Worm (Caenorhabditis elegans) whole organism, early embryonic: Measurements from ENCODE around the gene srw-69.

Experiments used
- B0310.2 ChIP-seq: sonication (generic microtip); optimal IDR thresholded peaks from 2 replicates; lab custom pipeline; 2016; ENCODE audit warnings: mild to moderate bottlenecking, missing genetic modification characterization, missing compliant biosample characterization
- F13C5.2 ChIP-seq: sonication (generic microtip); optimal IDR thresholded peaks from 2 replicates; lab custom pipeline; 2017; ENCODE audit warnings: mild to moderate bottlenecking, missing genetic modification characterization, inconsistent platforms, missing compliant biosample characterization
- aly-1 ChIP-seq: sonication (generic microtip); optimal IDR thresholded peaks from 2 replicates; lab custom pipeline; 2016; ENCODE audit warnings: missing genetic modification characterization, missing compliant biosample characterization
- ama-1 ChIP-seq: fragments of 150-350 bp; optimal IDR thresholded peaks from 2 replicates; lab custom pipeline; 2014
- ceh-13 ChIP-seq: fragments of 200-800 bp; sonication (Bioruptor generic); optimal IDR thresholded peaks from 2 replicates; lab custom pipeline; 2018; ENCODE audit warnings: mild to moderate bottlenecking, missing genetic modification characterization, missing compliant biosample characterization
- ceh-36 ChIP-seq: sonication (generic microtip); optimal IDR thresholded peaks from 2 replicates; lab custom pipeline; 2016; ENCODE audit warnings: missing genetic modification characterization, inconsistent platforms, missing compliant biosample characterization
- ets-7 ChIP-seq: sonication (generic microtip); optimal IDR thresholded peaks from 2 replicates; lab custom pipeline; 2016; ENCODE audit warnings: missing genotype, missing genetic modification characterization, missing compliant biosample characterization
- flt-1 ChIP-seq: fragments of 200-800 bp; sonication (Bioruptor generic); IDR thresholded peaks from 2 replicates; pipeline ENCODE4 v1.3.6; 2022; ENCODE audit warnings: missing genetic modification characterization, missing compliant biosample characterization
- hmbx-1 ChIP-seq: sonication (generic microtip); optimal IDR thresholded peaks from 2 replicates; lab custom pipeline; 2016; ENCODE audit warnings: mild to moderate bottlenecking, missing genetic modification characterization, missing compliant biosample characterization
- hmg-4 ChIP-seq: fragments of 200-800 bp; sonication (Bioruptor generic); optimal IDR thresholded peaks from 2 replicates; lab custom pipeline; 2018; ENCODE audit warnings: mild to moderate bottlenecking, missing genetic modification characterization, missing compliant biosample characterization
- hnd-1 ChIP-seq: sonication (generic microtip); optimal IDR thresholded peaks from 2 replicates; lab custom pipeline; 2016; ENCODE audit warnings: missing genetic modification characterization, missing compliant biosample characterization
- pes-1 ChIP-seq: fragments of 200-800 bp; sonication (Bioruptor generic); IDR thresholded peaks from 2 replicates; pipeline ENCODE4 v1.3.6; 2022; ENCODE audit warnings: missing genetic modification reagents, missing genetic modification characterization, missing compliant biosample characterization
- scrt-1 ChIP-seq: fragments of 200-800 bp; sonication (Bioruptor generic); IDR thresholded peaks from 2 replicates; pipeline ENCODE4 v1.3.6; 2022; ENCODE audit warnings: missing genetic modification characterization, missing compliant biosample characterization
- sea-1 ChIP-seq: fragments of 200-800 bp; sonication (Bioruptor generic); conservative IDR thresholded peaks from 2 replicates; pipeline ENCODE4 v1.3.6; 2022; ENCODE audit warnings: missing genetic modification characterization, missing compliant biosample characterization
- tbx-11 ChIP-seq: fragments of 200-800 bp; sonication (Bioruptor generic); IDR thresholded peaks from 2 replicates; pipeline ENCODE4 v1.3.6; 2022; ENCODE audit warnings: missing genetic modification characterization, missing compliant biosample characterization
- tbx-37 ChIP-seq: fragments of 200-800 bp; sonication (Bioruptor generic); conservative IDR thresholded peaks from 2 replicates; pipeline ENCODE4 v1.3.6; 2022; ENCODE audit warnings: missing genetic modification reagents, missing genetic modification characterization, missing compliant biosample characterization
- tra-4 ChIP-seq: sonication (generic microtip); optimal IDR thresholded peaks from 2 replicates; lab custom pipeline; 2017; ENCODE audit warnings: missing genetic modification characterization, missing compliant biosample characterization

srw-69 gene

ce11 chrV:7434805-7435363 lies 6.1 kb upstream of the srw-69 start:
- TF ChIP-seq aly-1 (tag; lab: Kevin White, UChicago) (no peak), ceh-13 (GFP tag; lab: Kevin White, UChicago) (no peak), hnd-1 (no peak), hmg-4 (GFP tag; lab: Kevin White, UChicago) (no peak)

- no peak for TF ChIP-seq F13C5.2 (tag; lab: Kevin White, UChicago)
- TF ChIP-seq tra-4 (tag; lab: Kevin White, UChicago), result no peak
- no peak for TF ChIP-seq ceh-36 (tag; lab: Kevin White, UChicago)
- no peak for TF ChIP-seq hnd-1
- TF ChIP-seq sea-1, result no peak
Observed at ce11 chrV:7432441-7433146, 3.8 kb upstream of the srw-69 start.

- no peak for TF ChIP-seq aly-1 (tag; lab: Kevin White, UChicago)
- no peak for TF ChIP-seq hmg-4 (GFP tag; lab: Kevin White, UChicago)
- TF ChIP-seq ama-1 (lab: Kevin White, UChicago), result no peak
Observed at ce11 chrV:7431016-7431415, 2.2 kb upstream of the srw-69 start, which contains the start of gene srw-71. Gene srw-71 (minus strand): TSS chrV:7431116.

- no peak for TF ChIP-seq pes-1 (GFP tag; lab: Robert Waterston, UW)
- no peak for TF ChIP-seq ets-7 (tag; lab: Kevin White, UChicago)
- no peak for TF ChIP-seq ama-1 (lab: Kevin White, UChicago)
- TF ChIP-seq F13C5.2 (tag; lab: Kevin White, UChicago), result no peak
- TF ChIP-seq hmbx-1 (tag; lab: Kevin White, UChicago), result no peak
- TF ChIP-seq hmg-4 (GFP tag; lab: Kevin White, UChicago), result no peak
- TF ChIP-seq tbx-11, result no peak
- TF ChIP-seq aly-1 (tag; lab: Kevin White, UChicago), result no peak
- no peak for TF ChIP-seq ceh-13 (GFP tag; lab: Kevin White, UChicago)
Observed at ce11 chrV:7426594-7426993, 2.2 kb downstream of the srw-69 start, which contains the start of gene srw-68. Gene srw-68 (minus strand): TSS chrV:7426694.

- no peak for TF ChIP-seq ceh-13 (GFP tag; lab: Kevin White, UChicago)
- TF ChIP-seq tra-4 (tag; lab: Kevin White, UChicago), result no peak
- no peak for TF ChIP-seq sea-1
- TF ChIP-seq ama-1 (lab: Kevin White, UChicago), result no peak
- no peak for TF ChIP-seq hnd-1
- no peak for TF ChIP-seq tbx-37 (GFP tag; lab: Robert Waterston, UW)
- TF ChIP-seq B0310.2 (tag; lab: Kevin White, UChicago), result no peak
- no peak for TF ChIP-seq ceh-36 (tag; lab: Kevin White, UChicago)
- no peak for TF ChIP-seq scrt-1 (GFP tag; lab: Robert Waterston, UW)
- no peak for TF ChIP-seq hmbx-1 (tag; lab: Kevin White, UChicago)
- TF ChIP-seq tbx-11, result no peak
- no peak for TF ChIP-seq flt-1
- TF ChIP-seq aly-1 (tag; lab: Kevin White, UChicago), result no peak
- TF ChIP-seq hmg-4 (GFP tag; lab: Kevin White, UChicago), result no peak
- TF ChIP-seq F13C5.2 (tag; lab: Kevin White, UChicago), result no peak
- TF ChIP-seq ets-7 (tag; lab: Kevin White, UChicago), result no peak
- TF ChIP-seq pes-1 (GFP tag; lab: Robert Waterston, UW), result no peak
Observed at ce11 chrV:7424336-7424735, 4.4 kb downstream of the srw-69 start, which contains the start of gene F18E3.10. Gene F18E3.10 (minus strand): TSS chrV:7424436.

ce11 chrV:7420162-7420561 lies 8.6 kb downstream of the srw-69 start, which contains the start of gene srxa-4:
Gene srxa-4 (plus strand): TSS chrV:7420462.
- no peak for TF ChIP-seq ceh-36 (tag; lab: Kevin White, UChicago)
- no peak for TF ChIP-seq ama-1 (lab: Kevin White, UChicago)
- TF ChIP-seq scrt-1 (GFP tag; lab: Robert Waterston, UW), result no peak
- no peak for TF ChIP-seq ets-7 (tag; lab: Kevin White, UChicago)
- no peak for TF ChIP-seq sea-1
- no peak for TF ChIP-seq tbx-37 (GFP tag; lab: Robert Waterston, UW)

- TF ChIP-seq tbx-11 (no peak), ceh-36 (tag; lab: Kevin White, UChicago) (no peak), tbx-37 (GFP tag; lab: Robert Waterston, UW) (no peak), tra-4 (tag; lab: Kevin White, UChicago) (no peak), flt-1 (no peak), hmbx-1 (tag; lab: Kevin White, UChicago) (no peak), ama-1 (lab: Kevin White, UChicago) (no peak), sea-1 (no peak), hnd-1 (no peak), ets-7 (tag; lab: Kevin White, UChicago) (no peak), B0310.2 (tag; lab: Kevin White, UChicago) (no peak), F13C5.2 (tag; lab: Kevin White, UChicago) (no peak), ceh-13 (GFP tag; lab: Kevin White, UChicago) (no peak), aly-1 (tag; lab: Kevin White, UChicago) (no peak)
Observed at ce11 chrV:7417018-7417716, 11.6 kb downstream of the srw-69 start, which contains the start of gene srw-67. Gene srw-67 (plus strand): TSS chrV:7417660.
